Worm (Caenorhabditis elegans) whole organism, late embryonic: Measurements from ENCODE around the gene vha-7.

Experiments used
- C08G9.2 ChIP-seq: sonication (generic microtip); optimal IDR thresholded peaks from 2 replicates; lab custom pipeline; 2016; ENCODE audit warnings: mild to moderate bottlenecking, missing genetic modification characterization, moderate library complexity, missing compliant biosample characterization
- ama-1 ChIP-seq: fragments of 150-350 bp; optimal IDR thresholded peaks from 2 replicates; lab custom pipeline; 2014
- ceh-45 ChIP-seq: fragments of 200-800 bp; sonication (Bioruptor generic); IDR thresholded peaks from 2 replicates; pipeline ENCODE4 v1.3.6; 2022; ENCODE audit warnings: missing genetic modification reagents, missing genetic modification characterization, missing compliant biosample characterization
- ceh-6 ChIP-seq: fragments of 200-800 bp; sonication (Bioruptor generic); optimal IDR thresholded peaks from 2 replicates; lab custom pipeline; 2018; ENCODE audit warnings: mild to moderate bottlenecking, missing genetic modification characterization, missing compliant biosample characterization
- dmd-4 ChIP-seq: sonication (generic microtip); optimal IDR thresholded peaks from 2 replicates; lab custom pipeline; 2016; ENCODE audit warnings: borderline replicate concordance, missing genetic modification characterization, missing compliant biosample characterization
- fkh-10 ChIP-seq: fragments of 150-350 bp; optimal IDR thresholded peaks from 2 replicates; lab custom pipeline; 2014; ENCODE audit warnings: missing biosample characterization, missing genetic modification reagents, missing genetic modification characterization
- hlh-30 ChIP-seq: sonication (generic microtip); optimal IDR thresholded peaks from 2 replicates; lab custom pipeline; 2017; ENCODE audit warnings: antibody characterized with exemption, missing genetic modification characterization, missing compliant biosample characterization; ENCODE audit not compliant: insufficient read depth
- madf-2 ChIP-seq: sonication (generic microtip); optimal IDR thresholded peaks from 2 replicates; lab custom pipeline; 2017; ENCODE audit warnings: missing genetic modification characterization, missing compliant biosample characterization
- mec-3 ChIP-seq: sonication (generic microtip); optimal IDR thresholded peaks from 2 replicates; lab custom pipeline; 2016; ENCODE audit warnings: borderline replicate concordance, missing genetic modification characterization, missing compliant biosample characterization
- pag-3 ChIP-seq: sonication (generic microtip); optimal IDR thresholded peaks from 2 replicates; lab custom pipeline; 2016; ENCODE audit warnings: missing compliant biosample characterization, missing genetic modification characterization, borderline replicate concordance
- pat-9 ChIP-seq: fragments of 200-800 bp; sonication (Bioruptor generic); optimal IDR thresholded peaks from 2 replicates; lab custom pipeline; 2018; ENCODE audit warnings: mild to moderate bottlenecking, missing genetic modification characterization, moderate library complexity, missing compliant biosample characterization
- unc-86 ChIP-seq: sonication (generic microtip); optimal IDR thresholded peaks from 2 replicates; lab custom pipeline; 2016; ENCODE audit warnings: missing genetic modification characterization, missing compliant biosample characterization

DNA sequence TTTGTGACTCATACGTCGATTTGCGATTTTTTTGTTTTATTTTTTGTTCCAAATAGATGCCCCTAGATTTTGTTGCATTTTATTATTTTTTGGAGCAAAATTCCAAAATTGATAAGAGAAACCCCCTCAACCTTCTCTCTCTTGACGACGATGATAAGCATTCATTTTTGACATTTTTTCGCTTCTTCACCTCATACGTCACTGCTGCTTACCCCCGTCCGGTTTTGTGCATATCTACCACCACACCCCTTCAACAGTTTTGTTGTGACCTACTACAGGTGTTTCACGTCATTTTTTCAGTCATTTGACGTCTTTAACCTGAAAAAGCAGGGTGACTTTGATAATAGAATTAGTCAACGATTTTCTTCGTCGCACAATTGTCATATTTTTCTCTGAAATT is 58.6 kb downstream of the vha-7 start:
- TF ChIP-seq fkh-10 (GFP tag; lab: Kevin White, UChicago) (no peak), ceh-45 (no peak), hlh-30 (tag; lab: Kevin White, UChicago) (no peak), C08G9.2 (tag; lab: Kevin White, UChicago) (no peak), mec-3 (no peak), pag-3 (no peak), ceh-6 (GFP tag; lab: Kevin White, UChicago) (no peak), unc-86 (no peak), dmd-4 (tag; lab: Kevin White, UChicago) (no peak), ama-1 (no peak), pat-9 (no peak), madf-2 (tag; lab: Kevin White, UChicago) (no peak)
